Worm (Caenorhabditis elegans): Measurements from ENCODE around the gene pola-1.

Gene pola-1

ce11 chrIII:11119176-11119853 is 22.9 kb upstream of the pola-1 start, which contains the start of the genes sup-35 and Y48A6C.4:
sup-35 (minus strand) TSS chrIII:11119226.
Y48A6C.4 (plus strand) TSS chrIII:11119803.
- no peak for TF ChIP-seq mdl-1 (tag; optimal IDR thresholded peaks at IDR 0.05)
- no peak for TF ChIP-seq daf-8 (GFP tag; IDR thresholded peaks at IDR 0.05)
- peak in 1 of 2 experiments; percentile 14 for TF ChIP-seq daf-16 (GFP tag; optimal IDR thresholded peaks at IDR 0.05)
- peak; percentile 21 for TF ChIP-seq daf-16 (tag; optimal IDR thresholded peaks at IDR 0.05)
- TF ChIP-seq lin-15B (tag; optimal IDR thresholded peaks at IDR 0.05): peak; percentile 58
- TF ChIP-seq ctbp-1 (GFP tag; IDR thresholded peaks at IDR 0.05): no peak
- no peak for TF ChIP-seq ztf-11 (tag; optimal IDR thresholded peaks at IDR 0.05)
- TF ChIP-seq vab-7 (GFP tag; IDR thresholded peaks at IDR 0.05): 0 out of 2 replicates have a peak, but pooled peaks have one; percentile 40
- TF ChIP-seq ces-1 (GFP tag; optimal IDR thresholded peaks at IDR 0.05): no peak
- no peak for TF ChIP-seq zag-1 (tag; optimal IDR thresholded peaks at IDR 0.05)
- peak; percentile 78 for TF ChIP-seq mep-1 (tag; optimal IDR thresholded peaks at IDR 0.05)
- TF ChIP-seq nhr-76 (tag; optimal IDR thresholded peaks at IDR 0.05): no peak
- no peak for TF ChIP-seq pha-4 (GFP tag; IDR thresholded peaks at IDR 0.05)
- TF ChIP-seq pha-4 (tag; optimal IDR thresholded peaks at IDR 0.05): no peak
- no peak for TF ChIP-seq ceh-82 (tag; optimal IDR thresholded peaks at IDR 0.05)
- TF ChIP-seq sdz-12 (GFP tag; optimal IDR thresholded peaks at IDR 0.05): no peak
- no peak for TF ChIP-seq F44E2.7 (GFP tag; IDR thresholded peaks at IDR 0.05)
- no peak for TF ChIP-seq Y5F2A.4 (GFP tag; optimal IDR thresholded peaks at IDR 0.05)
- TF ChIP-seq nhr-42 (GFP tag; IDR thresholded peaks at IDR 0.05): no peak
- TF ChIP-seq nhr-10 (tag; optimal IDR thresholded peaks at IDR 0.05): no peak
- no peak for TF ChIP-seq lin-1 (GFP tag; IDR thresholded peaks at IDR 0.05)
- no peak for TF ChIP-seq daf-12 (tag; optimal IDR thresholded peaks at IDR 0.05)
- TF ChIP-seq lin-38 (GFP tag; IDR thresholded peaks at IDR 0.05): peak; percentile 95
- no peak for TF ChIP-seq attf-4 (tag; optimal IDR thresholded peaks at IDR 0.05)
- no peak for TF ChIP-seq nhr-111 (GFP tag; optimal IDR thresholded peaks at IDR 0.05)
- TF ChIP-seq mes-2 (tag; optimal IDR thresholded peaks at IDR 0.05; ENCODE audit: poor library complexity, severe bottlenecking): peak; percentile 96
- no peak for TF ChIP-seq F49E8.2 (tag; optimal IDR thresholded peaks at IDR 0.05; ENCODE audit: borderline replicate concordance)
- peak; percentile 49 for TF ChIP-seq nhr-77 (tag; optimal IDR thresholded peaks at IDR 0.05)
- no peak for TF ChIP-seq duxl-1 (tag; optimal IDR thresholded peaks at IDR 0.05; ENCODE audit: poor library complexity)
- TF ChIP-seq mdt-29 (GFP tag; IDR thresholded peaks at IDR 0.05): no peak
- TF ChIP-seq rbr-2 (tag; optimal IDR thresholded peaks at IDR 0.05): peak; percentile 78
- no peak for TF ChIP-seq mxl-2 (GFP tag; conservative IDR thresholded peaks at IDR 0.05)
- TF ChIP-seq pqm-1 (tag; optimal IDR thresholded peaks at IDR 0.05): no peak
- no peak for TF ChIP-seq F26F4.8 (GFP tag; conservative IDR thresholded peaks at IDR 0.05)
- no peak for TF ChIP-seq T26A8.4 (GFP tag; IDR thresholded peaks at IDR 0.05)
- no peak for TF ChIP-seq ceh-32 (tag; optimal IDR thresholded peaks at IDR 0.05; ENCODE audit: poor library complexity)
- no peak for TF ChIP-seq snpc-1.2 (GFP tag; IDR thresholded peaks at IDR 0.05)
- TF ChIP-seq ceh-44 (GFP tag; IDR thresholded peaks at IDR 0.05): peak; percentile 63; the same call in 1 of the 2 replicates
- peak; percentile 87 for TF ChIP-seq unc-130 (GFP tag; optimal IDR thresholded peaks at IDR 0.05)
- TF ChIP-seq lin-29 (GFP tag; IDR thresholded peaks at IDR 0.05): no peak
- TF ChIP-seq nhr-25 (tag; optimal IDR thresholded peaks at IDR 0.05; ENCODE audit: borderline replicate concordance, insufficient read depth): peak; percentile 7
- no peak for TF ChIP-seq zfp-2 (tag; optimal IDR thresholded peaks at IDR 0.05)
- TF ChIP-seq lin-39 (tag; optimal IDR thresholded peaks at IDR 0.05): no peak
- TF ChIP-seq F37D6.2 (tag; optimal IDR thresholded peaks at IDR 0.05): peak; percentile 39
- no peak for TF ChIP-seq Y105C5A.15 (GFP tag; IDR thresholded peaks at IDR 0.05)
- no peak for TF ChIP-seq Y48G9A.11 (GFP tag; IDR thresholded peaks at IDR 0.05)
- TF ChIP-seq lsy-2 (tag; optimal IDR thresholded peaks at IDR 0.05): peak in 1 of 2 experiments; percentile 87
- TF ChIP-seq dpl-1 (GFP tag; optimal IDR thresholded peaks at IDR 0.05): peak; percentile 93
- no peak for TF ChIP-seq ceh-28 (tag; optimal IDR thresholded peaks at IDR 0.05)
- peak; percentile 58 for TF ChIP-seq nhr-11 (tag; optimal IDR thresholded peaks at IDR 0.05)
- no peak for TF ChIP-seq egl-27 (tag; optimal IDR thresholded peaks at IDR 0.05)

All from whole organism, L4 larva.